Fruit fly (Drosophila melanogaster): ENCODE data around the gene CG11975.

The CG11975 gene

dm6 chr3R:8978768-8979167, 14.3 kb upstream of the CG11975 start (continued):
- TF ChIP-seq Met (GFP tag; optimal IDR thresholded peaks at IDR 0.05) (peak; percentile 84), fd85E (GFP tag; optimal IDR thresholded peaks at IDR 0.05) (peak; percentile 40), Lpt (GFP tag; optimal IDR thresholded peaks at IDR 0.05) (no peak), CG6808 (GFP tag; optimal IDR thresholded peaks at IDR 0.05) (peak; percentile 51), OdsH (GFP tag; optimal IDR thresholded peaks at IDR 0.05) (peak; percentile 73), Sox14 (GFP tag; optimal IDR thresholded peaks at IDR 0.05) (peak; percentile 71), Hr39 (GFP tag; optimal IDR thresholded peaks at IDR 0.05) (peak; percentile 64), Eip78C (GFP tag) (peak; percentile 94), Smox (GFP tag; optimal IDR thresholded peaks at IDR 0.05) (peak; percentile 86), CG8632 (GFP tag; optimal IDR thresholded peaks at IDR 0.05) (peak; percentile 84), Gug (GFP tag; IDR thresholded peaks at IDR 0.05) (no peak), CG10669 (GFP tag; optimal IDR thresholded peaks at IDR 0.05) (peak; percentile 37), CG1621 (tag; optimal IDR thresholded peaks at IDR 0.05) (no peak), CG8319 (GFP tag; optimal IDR thresholded peaks at IDR 0.05) (peak; percentile 69)

DNA sequence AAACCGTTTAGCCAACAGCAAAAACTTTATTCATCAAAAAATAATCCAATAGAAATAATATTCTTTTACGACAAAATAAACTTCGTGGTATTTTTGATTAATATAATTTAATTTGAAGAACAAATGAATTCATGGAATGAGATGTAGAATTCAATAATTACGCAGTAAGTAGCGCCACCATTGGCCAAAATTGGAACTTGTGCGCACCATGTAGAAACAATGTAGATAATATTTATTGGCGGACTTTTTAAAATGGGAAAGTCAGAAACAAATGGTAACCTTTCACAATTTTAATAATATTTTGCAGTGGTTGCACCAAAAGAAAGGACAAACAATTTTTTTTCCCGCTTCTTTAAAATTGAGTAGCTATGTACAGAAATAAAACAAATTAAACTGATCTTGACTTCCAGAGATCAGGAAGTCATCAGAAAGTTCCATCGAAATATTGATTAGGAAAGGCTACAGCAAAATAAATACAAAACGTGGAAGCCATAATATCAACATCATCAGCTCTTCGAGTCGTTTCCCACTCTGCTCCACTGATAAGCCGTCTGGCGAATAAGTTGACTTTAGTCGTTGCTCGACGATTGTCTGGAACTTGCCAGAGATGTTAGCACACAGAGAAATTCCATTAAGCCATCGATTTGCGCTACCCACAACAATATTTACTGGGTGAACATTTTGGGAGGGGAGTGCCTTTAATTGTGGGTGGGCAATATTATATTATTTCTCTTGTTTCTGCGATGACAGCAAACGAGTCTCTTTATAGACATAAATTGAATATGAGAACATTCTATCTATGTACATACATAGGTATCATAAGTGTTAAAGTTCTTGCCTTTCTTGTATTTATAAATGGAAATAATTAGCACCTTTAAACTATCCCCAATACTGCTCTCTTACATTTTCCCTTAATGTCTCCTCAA, 12.9 kb upstream of the CG11975 start:
- TF ChIP-seq CG6163 (GFP tag; IDR thresholded peaks at IDR 0.05), result no peak
- no peak for TF ChIP-seq Sox102F (GFP tag; optimal IDR thresholded peaks at IDR 0.05)
- TF ChIP-seq Eip75B (GFP tag; optimal IDR thresholded peaks at IDR 0.05), result no peak
- TF ChIP-seq svp (GFP tag), result peak; percentile 85
- TF ChIP-seq Sox14 (GFP tag; optimal IDR thresholded peaks at IDR 0.05), result no peak
- TF ChIP-seq CG6276 (GFP tag; optimal IDR thresholded peaks at IDR 0.05), result peak; percentile 27
- peak; percentile 16 for TF ChIP-seq esn (GFP tag; optimal IDR thresholded peaks at IDR 0.05)
- TF ChIP-seq CG15336 (GFP tag; IDR thresholded peaks at IDR 0.05), result peak; percentile 61
- no peak for TF ChIP-seq achi (GFP tag; optimal IDR thresholded peaks at IDR 0.05)
- no peak for TF ChIP-seq acj6 (GFP tag; optimal IDR thresholded peaks at IDR 0.05)
- TF ChIP-seq topi (GFP tag; optimal IDR thresholded peaks at IDR 0.05), result no peak
- TF ChIP-seq Ets21C (GFP tag; optimal IDR thresholded peaks at IDR 0.05), result peak; percentile 26
- TF ChIP-seq CG10631 (GFP tag; optimal IDR thresholded peaks at IDR 0.05), result no peak
- no peak for TF ChIP-seq CG16779 (tag; optimal IDR thresholded peaks at IDR 0.05)
- peak; percentile 14 for TF ChIP-seq CG9139 (GFP tag; optimal IDR thresholded peaks at IDR 0.05)
- TF ChIP-seq CG34406 (GFP tag; optimal IDR thresholded peaks at IDR 0.05), result no peak
- TF ChIP-seq Hr39 (GFP tag; optimal IDR thresholded peaks at IDR 0.05), result peak; percentile 15
- TF ChIP-seq vri (GFP tag; optimal IDR thresholded peaks at IDR 0.05), result no peak
- TF ChIP-seq salr (GFP tag; optimal IDR thresholded peaks at IDR 0.05), result no peak
- no peak for TF ChIP-seq Hr38 (GFP tag; optimal IDR thresholded peaks at IDR 0.05)
- TF ChIP-seq CG11762 (GFP tag; optimal IDR thresholded peaks at IDR 0.05; ENCODE audit: insufficient read depth), result no peak
- TF ChIP-seq Lpt (GFP tag; optimal IDR thresholded peaks at IDR 0.05), result no peak
- peak; percentile 76 for TF ChIP-seq fkh (GFP tag; optimal IDR thresholded peaks at IDR 0.05)
- no peak for TF ChIP-seq CG4318 (GFP tag; optimal IDR thresholded peaks at IDR 0.05)
- peak; percentile 49 for TF ChIP-seq CG6808 (GFP tag; optimal IDR thresholded peaks at IDR 0.05)
- no peak for TF ChIP-seq Eip93F (GFP tag; optimal IDR thresholded peaks at IDR 0.05)
- TF ChIP-seq Eip78C (GFP tag), result peak; percentile 33
- no peak for TF ChIP-seq Gug (GFP tag; IDR thresholded peaks at IDR 0.05)
- no peak for TF ChIP-seq CG3032 (tag; optimal IDR thresholded peaks at IDR 0.05)
- peak; percentile 11 to 59 for TF ChIP-seq ss (GFP tag; optimal IDR thresholded peaks at IDR 0.05)
- TF ChIP-seq CG6792 (GFP tag; optimal IDR thresholded peaks at IDR 0.05), result no peak
- no peak for TF ChIP-seq pdm3 (GFP tag; optimal IDR thresholded peaks at IDR 0.05)
- TF ChIP-seq CG6854 (GFP tag; optimal IDR thresholded peaks at IDR 0.05), result no peak
- peak; percentile 8 for TF ChIP-seq OdsH (GFP tag; optimal IDR thresholded peaks at IDR 0.05)
- no peak for TF ChIP-seq dsx (GFP tag; optimal IDR thresholded peaks at IDR 0.05; ENCODE audit: poor library complexity, severe bottlenecking)
- no peak for TF ChIP-seq CG11294 (GFP tag; IDR thresholded peaks at IDR 0.05)
- TF ChIP-seq Met (GFP tag; optimal IDR thresholded peaks at IDR 0.05), result peak; percentile 9
- TF ChIP-seq Sox15 (GFP tag; optimal IDR thresholded peaks at IDR 0.05), result no peak
- TF ChIP-seq CG31627 (GFP tag; optimal IDR thresholded peaks at IDR 0.05), result peak; percentile 38
- no peak for TF ChIP-seq Ets96B (tag; optimal IDR thresholded peaks at IDR 0.05)
- TF ChIP-seq fd59A (GFP tag; optimal IDR thresholded peaks at IDR 0.05), result no peak
- TF ChIP-seq CG1621 (tag; optimal IDR thresholded peaks at IDR 0.05), result no peak

Measured in whole organism, prepupa.